Worm (Caenorhabditis elegans): ENCODE results near the gene mes-1.

DNA sequence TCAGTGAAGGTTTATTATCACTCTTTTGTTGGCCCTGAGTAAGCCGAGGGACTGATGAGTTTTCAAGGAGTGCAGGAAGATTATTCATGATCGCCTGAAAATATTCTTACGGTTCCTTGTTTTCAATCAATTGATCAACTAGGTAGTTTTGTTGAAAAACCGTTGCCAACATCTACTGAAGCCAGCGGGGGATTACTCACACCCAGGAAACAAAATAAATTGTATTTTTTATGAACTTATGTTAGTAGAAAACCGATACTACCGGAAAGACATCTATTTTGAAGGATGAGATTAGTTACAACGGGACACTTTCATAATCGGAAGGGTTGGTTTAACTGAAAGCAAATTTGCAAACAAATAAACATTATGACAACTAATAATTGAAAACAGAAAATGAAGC lies 20.8 kb downstream of the mes-1 start, which contains the start of gene Y62H9A.2:
- TF ChIP-seq Y5F2A.4 (GFP tag; optimal IDR thresholded peaks at IDR 0.05) (no peak), pha-4 (GFP tag; IDR thresholded peaks at IDR 0.05) (no peak), pha-4 (tag; optimal IDR thresholded peaks at IDR 0.05) (no peak), aly-2 (tag; optimal IDR thresholded peaks at IDR 0.05) (no peak), ztf-11 (tag; optimal IDR thresholded peaks at IDR 0.05) (no peak), nhr-42 (GFP tag; IDR thresholded peaks at IDR 0.05) (no peak), zfp-2 (tag; optimal IDR thresholded peaks at IDR 0.05) (no peak)
